Fruit fly (Drosophila melanogaster): Measurements from ENCODE around the gene CG1647.

The CG1647 gene

dm6 chr3R:28840620-28841019 lies 20.6 kb downstream of the CG1647 start:
- no peak for TF ChIP-seq CG32772 (GFP tag; IDR thresholded peaks at IDR 0.05)
- no peak for TF ChIP-seq ttk (GFP tag; IDR thresholded peaks at IDR 0.05)
- TF ChIP-seq CG14014 (GFP tag; IDR thresholded peaks at IDR 0.05), result no peak
- no peak for TF ChIP-seq CG4424 (GFP tag; optimal IDR thresholded peaks at IDR 0.05)
- no peak for TF ChIP-seq CG15073 (GFP tag; optimal IDR thresholded peaks at IDR 0.05)

- TF ChIP-seq hb (GFP tag; IDR thresholded peaks at IDR 0.05; ENCODE audit: partially characterized antibody), result no peak
- no peak for TF ChIP-seq caup (GFP tag; optimal IDR thresholded peaks at IDR 0.05; ENCODE audit: severe bottlenecking)
- no peak for TF ChIP-seq HmgZ (tag; optimal IDR thresholded peaks at IDR 0.05)
- TF ChIP-seq CG14441 (GFP tag; IDR thresholded peaks at IDR 0.05), result no peak
- TF ChIP-seq CG7928 (GFP tag; optimal IDR thresholded peaks at IDR 0.05), result no peak
- no peak for TF ChIP-seq Rfx (GFP tag; IDR thresholded peaks at IDR 0.05)
- TF ChIP-seq zf30C (GFP tag; optimal IDR thresholded peaks at IDR 0.05), result no peak
- TF ChIP-seq dmrt11E (tag; optimal IDR thresholded peaks at IDR 0.05), result peak; percentile 7
- no peak for TF ChIP-seq HLH54F (GFP tag; optimal IDR thresholded peaks at IDR 0.05)
- 0 out of 2 replicates have a peak, but pooled peaks have one; percentile 15 for TF ChIP-seq Xrp1 (GFP tag; IDR thresholded peaks at IDR 0.05)
- no peak for TF ChIP-seq Eip74EF (GFP tag; optimal IDR thresholded peaks at IDR 0.05)
- TF ChIP-seq sim (GFP tag; IDR thresholded peaks at IDR 0.05), result no peak
- no peak for TF ChIP-seq zen2 (GFP tag; IDR thresholded peaks at IDR 0.05; ENCODE audit: partially characterized antibody)
- no peak for TF ChIP-seq Deaf1 (tag; optimal IDR thresholded peaks at IDR 0.05)
- no peak for TF ChIP-seq CG4282 (GFP tag; optimal IDR thresholded peaks at IDR 0.05)
- peak; percentile 45 for TF ChIP-seq sens (GFP tag)
- TF ChIP-seq CG11504 (tag; optimal IDR thresholded peaks at IDR 0.05), result no peak
Observed at dm6 chr3R:28841968-28842367, 21.9 kb downstream of the CG1647 start.

dm6 chr3R:28842431-28842830 lies 22.4 kb downstream of the CG1647 start:
- TF ChIP-seq Usf (GFP tag; optimal IDR thresholded peaks at IDR 0.05) (no peak), pzg (GFP tag; optimal IDR thresholded peaks at IDR 0.05) (no peak), slou (GFP tag; optimal IDR thresholded peaks at IDR 0.05) (no peak), Taf1 (GFP tag; IDR thresholded peaks at IDR 0.05) (no peak), CG10462 (GFP tag; optimal IDR thresholded peaks at IDR 0.05) (no peak), ERR (GFP tag; optimal IDR thresholded peaks at IDR 0.05) (no peak), dimm (GFP tag; IDR thresholded peaks at IDR 0.05) (no peak), CG10654 (GFP tag; optimal IDR thresholded peaks at IDR 0.05) (no peak), sd (tag; optimal IDR thresholded peaks at IDR 0.05) (peak; percentile 84), crol (GFP tag; IDR thresholded peaks at IDR 0.05) (no peak), sna (GFP tag; IDR thresholded peaks at IDR 0.05; ENCODE audit: partially characterized antibody) (no peak), exex (tag; optimal IDR thresholded peaks at IDR 0.05) (peak; percentile 79), Max (GFP tag; optimal IDR thresholded peaks at IDR 0.05) (no peak), pho (GFP tag; optimal IDR thresholded peaks at IDR 0.05) (no peak), salm (tag; optimal IDR thresholded peaks at IDR 0.05) (no peak), tup (GFP tag; optimal IDR thresholded peaks at IDR 0.05) (no peak), CG4424 (GFP tag; optimal IDR thresholded peaks at IDR 0.05) (no peak), sisA (GFP tag; IDR thresholded peaks at IDR 0.05) (no peak), D19A (tag; optimal IDR thresholded peaks at IDR 0.05) (no peak), CG17359 (tag; optimal IDR thresholded peaks at IDR 0.05) (no peak), Mad (GFP tag; optimal IDR thresholded peaks at IDR 0.05) (no peak), GATAe (GFP tag; conservative IDR thresholded peaks at IDR 0.05) (peak; percentile 51; the same call in 1 of the 2 replicates), toy (GFP tag; IDR thresholded peaks at IDR 0.05) (no peak), MTF-1 (GFP tag; optimal IDR thresholded peaks at IDR 0.05; ENCODE audit: borderline replicate concordance) (no peak), HLH3B (GFP tag; IDR thresholded peaks at IDR 0.05) (no peak), bowl (GFP tag; IDR thresholded peaks at IDR 0.05) (no peak), CG1832 (GFP tag; optimal IDR thresholded peaks at IDR 0.05) (no peak), CG2120 (GFP tag; optimal IDR thresholded peaks at IDR 0.05) (no peak), mirr (GFP tag; optimal IDR thresholded peaks at IDR 0.05) (peak; percentile 45)
